Worm (Caenorhabditis elegans) whole organism, L1 larva: ENCODE data around the gene F21D12.2.

Experiments used
- C04F5.9 ChIP-seq: sonication (generic microtip); optimal IDR thresholded peaks from 2 replicates; lab custom pipeline; 2016; ENCODE audit warnings: missing genetic modification characterization, missing compliant biosample characterization
- C34B4.2 ChIP-seq: sonication (generic microtip); optimal IDR thresholded peaks from 2 replicates; lab custom pipeline; 2017; ENCODE audit warnings: mild to moderate bottlenecking, missing genetic modification characterization, missing compliant biosample characterization
- aly-2 ChIP-seq: fragments of 150-350 bp; optimal IDR thresholded peaks from 2 replicates; lab custom pipeline; 2014; ENCODE audit warnings: missing biosample characterization, missing genetic modification characterization
- ama-1 ChIP-seq: fragments of 150-350 bp; optimal IDR thresholded peaks from 2 replicates; lab custom pipeline; 2014
- dpl-1 ChIP-seq, 3 experiments: fragments of 150-350 bp in 2 of 3; sonication (generic microtip) in 1 of 3; optimal IDR thresholded peaks; 2 replicates each; lab custom pipeline; 2014 to 2017; ENCODE audit warnings: missing biosample characterization in 3 of 3, missing genetic modification characterization in 3 of 3, missing genetic modification reagents in 3 of 3
- fkh-10 ChIP-seq: sonication (generic microtip); optimal IDR thresholded peaks from 2 replicates; lab custom pipeline; 2017; ENCODE audit warnings: missing biosample characterization, missing genetic modification reagents, missing genetic modification characterization
- lsy-2 ChIP-seq, 2 experiments: fragments of 150-350 bp; optimal IDR thresholded peaks; 2 replicates each; lab custom pipeline; 2014; ENCODE audit warnings: missing biosample characterization in 2 of 2, missing genetic modification characterization in 2 of 2
- pqm-1 ChIP-seq: sonication (generic microtip); optimal IDR thresholded peaks from 3 replicates; lab custom pipeline; 2017; ENCODE audit warnings: missing biosample characterization, missing genetic modification characterization
- snpc-4 ChIP-seq: fragments of 150-350 bp; optimal IDR thresholded peaks from 2 replicates; lab custom pipeline; 2014; ENCODE audit warnings: missing biosample characterization, missing genetic modification characterization

DNA sequence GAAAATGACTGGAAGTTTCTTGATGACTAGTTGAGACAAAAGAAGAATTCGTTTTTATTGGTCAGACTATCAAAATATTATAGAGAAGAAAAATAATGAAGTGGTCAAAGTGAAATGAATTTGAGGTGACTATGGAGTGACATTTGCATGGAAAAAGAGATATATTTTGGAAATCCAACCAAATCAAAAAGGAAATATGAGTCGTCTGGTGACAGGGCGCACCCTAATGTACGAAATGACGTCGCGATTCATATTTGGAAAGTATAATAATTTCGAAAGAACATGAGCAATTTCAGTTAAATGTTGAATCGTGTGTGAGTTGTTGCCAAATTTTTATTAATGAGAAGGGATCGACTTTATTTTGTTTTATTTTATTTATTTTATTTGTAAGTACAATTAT is at the start of gene F21D12.2:
- TF ChIP-seq aly-2 (tag; lab: Kevin White, UChicago) (no peak), C04F5.9 (no peak), lsy-2 (tag; optimal IDR thresholded peaks at IDR 0.05; lab: Kevin White, UChicago) (no peak), snpc-4 (tag; lab: Kevin White, UChicago) (no peak), dpl-1 (GFP tag; optimal IDR thresholded peaks at IDR 0.05; lab: Kevin White, UChicago) (no peak), C34B4.2 (no peak), ama-1 (lab: Kevin White, UChicago) (no peak), pqm-1 (no peak), fkh-10 (GFP tag; lab: Kevin White, UChicago) (no peak)
